Worm (Caenorhabditis elegans): ENCODE measurements around the gene osm-10.

osm-10 gene

ce11 chrIII:7272828-7273227 is 29.7 kb downstream of the osm-10 start (continued):
- TF ChIP-seq snpc-1.2 (GFP tag; IDR thresholded peaks at IDR 0.05) (no peak), spr-3 (GFP tag; optimal IDR thresholded peaks at IDR 0.05) (no peak), mxl-2 (GFP tag; conservative IDR thresholded peaks at IDR 0.05) (no peak), ces-1 (GFP tag; optimal IDR thresholded peaks at IDR 0.05) (no peak), madf-5 (GFP tag; IDR thresholded peaks at IDR 0.05) (no peak), nhr-11 (tag; optimal IDR thresholded peaks at IDR 0.05) (peak; percentile 23), F44E2.7 (GFP tag; IDR thresholded peaks at IDR 0.05) (no peak), php-3 (GFP tag; IDR thresholded peaks at IDR 0.05) (no peak), zag-1 (tag; optimal IDR thresholded peaks at IDR 0.05) (no peak), daf-8 (GFP tag; IDR thresholded peaks at IDR 0.05) (no peak), unc-130 (GFP tag; optimal IDR thresholded peaks at IDR 0.05) (no peak), zip-11 (GFP tag; IDR thresholded peaks at IDR 0.05) (no peak), lin-38 (GFP tag; IDR thresholded peaks at IDR 0.05) (no peak), zfp-2 (tag; optimal IDR thresholded peaks at IDR 0.05) (no peak), nhr-111 (GFP tag; optimal IDR thresholded peaks at IDR 0.05) (no peak), hif-1 (tag; optimal IDR thresholded peaks at IDR 0.05) (no peak), ama-1 (optimal IDR thresholded peaks at IDR 0.05) (no peak), gei-8 (GFP tag; optimal IDR thresholded peaks at IDR 0.05) (no peak), daf-19 (GFP tag; conservative IDR thresholded peaks at IDR 0.05) (no peak), egl-43 (GFP tag; IDR thresholded peaks at IDR 0.05) (no peak), lin-29 (GFP tag; IDR thresholded peaks at IDR 0.05) (no peak), fos-1 (tag; optimal IDR thresholded peaks at IDR 0.05) (no peak), duxl-1 (tag; optimal IDR thresholded peaks at IDR 0.05; ENCODE audit: poor library complexity) (no peak), daf-12 (tag; optimal IDR thresholded peaks at IDR 0.05) (no peak), mdl-1 (tag; optimal IDR thresholded peaks at IDR 0.05) (peak in 1 of 2 experiments; percentile 35), arid-1 (GFP tag; conservative IDR thresholded peaks at IDR 0.05) (no peak), nhr-28 (tag; optimal IDR thresholded peaks at IDR 0.05) (peak; percentile 66), dpl-1 (GFP tag; optimal IDR thresholded peaks at IDR 0.05) (peak; percentile 6), cey-2 (tag; optimal IDR thresholded peaks at IDR 0.05; ENCODE audit: borderline replicate concordance, insufficient read depth) (no peak), nhr-25 (tag; optimal IDR thresholded peaks at IDR 0.05; ENCODE audit: borderline replicate concordance, insufficient read depth) (no peak), ceh-82 (tag; optimal IDR thresholded peaks at IDR 0.05) (no peak), ceh-28 (tag; optimal IDR thresholded peaks at IDR 0.05) (no peak), mes-2 (tag; optimal IDR thresholded peaks at IDR 0.05; ENCODE audit: poor library complexity, severe bottlenecking) (peak; percentile 39), nhr-48 (tag; optimal IDR thresholded peaks at IDR 0.05) (peak; percentile 47), Y5F2A.4 (GFP tag; optimal IDR thresholded peaks at IDR 0.05) (no peak), attf-4 (tag; optimal IDR thresholded peaks at IDR 0.05) (no peak), sdz-12 (GFP tag; optimal IDR thresholded peaks at IDR 0.05) (no peak), skn-1 (tag; optimal IDR thresholded peaks at IDR 0.05) (no peak), ZK546.5 (tag; optimal IDR thresholded peaks at IDR 0.05) (no peak), tra-1 (GFP tag; IDR thresholded peaks at IDR 0.05) (0 out of 2 replicates have a peak, but pooled peaks have one; percentile 42), lim-7 (GFP tag; IDR thresholded peaks at IDR 0.05) (0 out of 2 replicates have a peak, but pooled peaks have one; percentile 16), ceh-32 (tag; optimal IDR thresholded peaks at IDR 0.05; ENCODE audit: poor library complexity) (no peak), D1046.2 (GFP tag; IDR thresholded peaks at IDR 0.05) (no peak), lsy-2 (tag; optimal IDR thresholded peaks at IDR 0.05) (peak in 1 of 2 experiments; percentile 37), ZK337.2 (GFP tag; IDR thresholded peaks at IDR 0.05) (no peak), lin-39 (tag; optimal IDR thresholded peaks at IDR 0.05) (no peak), dve-1 (tag; optimal IDR thresholded peaks at IDR 0.05; ENCODE audit: insufficient read depth) (peak; percentile 72), F26F4.8 (GFP tag; conservative IDR thresholded peaks at IDR 0.05) (no peak), unc-62 (GFP tag; optimal IDR thresholded peaks at IDR 0.05 in 1 of 2) (no peak), unc-62 (tag; optimal IDR thresholded peaks at IDR 0.05) (no peak), saeg-2 (GFP tag; IDR thresholded peaks at IDR 0.05) (no peak)

Data from whole organism, L4 larva.